Worm (Caenorhabditis elegans) whole organism, L3 larva: ENCODE measurements around the gene col-159.
A peak's percentile ranks its signal among the peaks of the same experiment; 100 is the strongest.

Experiments
- ZK546.5 ChIP-seq: sonication (generic microtip); optimal IDR thresholded peaks from 2 replicates; lab custom pipeline; 2017; ENCODE audit warnings: missing biosample characterization, missing genetic modification characterization
- aly-2 ChIP-seq: fragments of 150-350 bp; optimal IDR thresholded peaks from 2 replicates; lab custom pipeline; 2014; ENCODE audit warnings: missing biosample characterization, missing genetic modification characterization
- ceh-16 ChIP-seq: sonication (generic microtip); optimal IDR thresholded peaks from 2 replicates; lab custom pipeline; 2017; ENCODE audit warnings: missing biosample characterization, missing genetic modification characterization
- ceh-28 ChIP-seq: fragments of 150-350 bp; optimal IDR thresholded peaks from 2 replicates; lab custom pipeline; 2014; ENCODE audit warnings: missing biosample characterization, missing genetic modification reagents, missing genetic modification characterization
- ceh-82 ChIP-seq: fragments of 150-350 bp; optimal IDR thresholded peaks from 2 replicates; lab custom pipeline; 2014; ENCODE audit warnings: missing biosample characterization, missing genetic modification characterization
- daf-12 ChIP-seq: fragments of 150-350 bp; optimal IDR thresholded peaks from 2 replicates; lab custom pipeline; 2014; ENCODE audit warnings: missing biosample characterization, missing genetic modification reagents, missing genetic modification characterization
- elt-1 ChIP-seq: fragments of 150-350 bp; optimal IDR thresholded peaks from 2 replicates; lab custom pipeline; 2014; ENCODE audit warnings: missing biosample characterization, missing genetic modification characterization
- elt-2 ChIP-seq: sonication (generic microtip); optimal IDR thresholded peaks from 2 replicates; lab custom pipeline; 2016; ENCODE audit warnings: missing genetic modification reagents, mild to moderate bottlenecking, missing genetic modification characterization, missing compliant biosample characterization
- elt-3 ChIP-seq, 3 experiments: fragments of 150-350 bp in 1 of 3; sonication (generic microtip) in 2 of 3; optimal IDR thresholded peaks; 2 replicates in 2 of 3; 4 replicates in 1 of 3; lab custom pipeline; 2014 to 2017; ENCODE audit warnings: missing biosample characterization in 3 of 3, missing genetic modification characterization in 3 of 3
- eor-1 ChIP-seq, 2 experiments: fragments of 150-350 bp; optimal IDR thresholded peaks; 2 replicates each; lab custom pipeline; 2014 to 2018; ENCODE audit warnings: missing biosample characterization in 2 of 2, missing genetic modification characterization in 2 of 2
- fkh-10 ChIP-seq: sonication (generic microtip); optimal IDR thresholded peaks from 2 replicates; lab custom pipeline; 2017; ENCODE audit warnings: missing biosample characterization, missing genetic modification reagents, missing genetic modification characterization
- fos-1 ChIP-seq: fragments of 150-350 bp; optimal IDR thresholded peaks from 2 replicates; lab custom pipeline; 2014; ENCODE audit warnings: missing biosample characterization, missing genetic modification characterization
- hmg-11 ChIP-seq: sonication (generic microtip); optimal IDR thresholded peaks from 2 replicates; lab custom pipeline; 2016; ENCODE audit warnings: missing genetic modification characterization, missing compliant biosample characterization
- lin-15B ChIP-seq: fragments of 150-350 bp; optimal IDR thresholded peaks from 2 replicates; lab custom pipeline; 2014; ENCODE audit warnings: missing biosample characterization, missing genetic modification characterization
- lin-39 ChIP-seq: fragments of 150-350 bp; optimal IDR thresholded peaks from 2 replicates; lab custom pipeline; 2018; ENCODE audit warnings: missing biosample characterization, missing genetic modification reagents, missing genetic modification characterization
- mml-1 ChIP-seq: fragments of 150-350 bp; sonication (generic microtip); optimal IDR thresholded peaks from 3 replicates; lab custom pipeline; 2014; ENCODE audit warnings: missing biosample characterization, missing genetic modification characterization
- nfya-1 ChIP-seq: sonication (generic microtip); optimal IDR thresholded peaks from 2 replicates; lab custom pipeline; 2017; ENCODE audit warnings: missing genetic modification characterization, mild to moderate bottlenecking, missing compliant biosample characterization, antibody characterized with exemption, moderate library complexity; ENCODE audit not compliant: insufficient read depth
- nhr-11 ChIP-seq: fragments of 150-350 bp; optimal IDR thresholded peaks from 2 replicates; lab custom pipeline; 2014; ENCODE audit warnings: missing biosample characterization, missing genetic modification characterization
- nhr-23 ChIP-seq: fragments of 150-350 bp; optimal IDR thresholded peaks from 2 replicates; lab custom pipeline; 2014; ENCODE audit warnings: missing biosample characterization, missing genetic modification reagents, missing genetic modification characterization
- nhr-25 ChIP-seq: sonication (generic microtip); optimal IDR thresholded peaks from 2 replicates; lab custom pipeline; 2017; ENCODE audit warnings: missing biosample characterization, missing genetic modification characterization
- nhr-28 ChIP-seq: fragments of 150-350 bp; optimal IDR thresholded peaks from 2 replicates; lab custom pipeline; 2014; ENCODE audit warnings: missing biosample characterization, missing genetic modification characterization
- nhr-43 ChIP-seq: sonication (generic microtip); optimal IDR thresholded peaks from 2 replicates; lab custom pipeline; 2016; ENCODE audit warnings: mild to moderate bottlenecking, missing genetic modification characterization, missing compliant biosample characterization; ENCODE audit not compliant: poor library complexity, severe bottlenecking
- nhr-67 ChIP-seq: fragments of 150-350 bp; optimal IDR thresholded peaks from 2 replicates; lab custom pipeline; 2014; ENCODE audit warnings: missing biosample characterization, missing genetic modification characterization
- nhr-77 ChIP-seq: fragments of 150-350 bp; optimal IDR thresholded peaks from 2 replicates; lab custom pipeline; 2014; ENCODE audit warnings: missing biosample characterization, missing genetic modification characterization
- pha-4 ChIP-seq: fragments of 150-350 bp; optimal IDR thresholded peaks from 2 replicates; lab custom pipeline; 2014; ENCODE audit warnings: missing biosample characterization, missing genetic modification reagents, missing genetic modification characterization
- skn-1 ChIP-seq: fragments of 150-350 bp; optimal IDR thresholded peaks from 2 replicates; lab custom pipeline; 2014; ENCODE audit warnings: missing biosample characterization, missing genetic modification characterization
- snpc-4 ChIP-seq: fragments of 150-350 bp; optimal IDR thresholded peaks from 2 replicates; lab custom pipeline; 2014; ENCODE audit warnings: missing biosample characterization, missing genetic modification characterization
- tbx-2 ChIP-seq: sonication (generic microtip); optimal IDR thresholded peaks from 2 replicates; lab custom pipeline; 2016; ENCODE audit warnings: mild to moderate bottlenecking, missing genetic modification characterization, missing compliant biosample characterization
- unc-39 ChIP-seq: sonication (generic microtip); optimal IDR thresholded peaks from 4 replicates; lab custom pipeline; 2017; ENCODE audit warnings: missing biosample characterization, missing genetic modification characterization
- ztf-4 ChIP-seq: fragments of 150-350 bp; optimal IDR thresholded peaks from 2 replicates; lab custom pipeline; 2014; ENCODE audit warnings: missing biosample characterization, missing genetic modification characterization

col-159 gene

DNA sequence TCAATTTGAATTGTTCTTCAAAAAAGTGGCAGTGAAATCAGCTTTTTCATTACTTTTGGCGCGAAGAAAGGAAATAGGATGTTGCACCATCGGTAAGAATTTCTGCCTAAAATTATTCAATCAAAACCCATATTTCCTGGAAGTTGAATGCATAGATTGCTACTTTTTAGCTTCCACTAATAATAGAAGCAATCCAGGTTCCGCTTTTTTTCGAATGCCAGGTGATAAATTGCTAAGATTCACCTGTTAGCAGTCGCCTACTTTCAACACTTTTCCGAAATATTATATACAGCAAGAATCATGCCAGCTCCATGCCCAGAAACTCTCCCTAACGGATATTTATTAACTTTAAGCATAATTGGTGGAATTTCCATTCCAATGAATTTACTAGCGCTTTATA is 16.6 kb downstream of the col-159 start, which contains the start of gene sri-6:
TSS of gene sri-6 (plus strand) at position 301 of the 400 bp plus-strand sequence.
- TF ChIP-seq nhr-11 (tag; lab: Kevin White, UChicago) (no peak), unc-39 (tag; lab: Kevin White, UChicago) (no peak), ztf-4 (tag; lab: Kevin White, UChicago) (no peak), lin-15B (tag; lab: Kevin White, UChicago) (no peak), elt-2 (tag; lab: Kevin White, UChicago) (no peak), elt-1 (tag; lab: Kevin White, UChicago) (no peak), nfya-1 (tag; lab: Kevin White, UChicago) (no peak)

DNA sequence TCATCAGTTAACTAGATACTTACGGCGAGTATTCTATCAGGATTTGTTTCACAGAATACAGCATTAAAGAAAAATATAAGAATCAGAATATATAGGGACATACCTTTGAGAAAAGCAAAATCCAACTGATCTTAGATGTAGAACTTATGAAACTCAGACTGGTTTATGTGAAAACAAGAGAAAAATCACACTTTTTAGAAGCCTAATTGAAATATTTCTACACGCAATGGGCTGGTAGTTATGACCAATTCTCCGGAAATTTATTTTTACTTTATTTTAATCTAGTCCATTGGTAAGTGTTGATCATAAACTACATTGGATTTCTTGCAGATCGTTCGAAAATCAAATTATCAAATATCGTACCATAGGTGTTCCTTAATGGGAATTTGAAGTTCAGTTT is 17.8 kb downstream of the col-159 start, which contains the start of gene T09E8.4:
TSS of gene T09E8.4 (minus strand) at position 101 of the 400 bp plus-strand sequence.
- TF ChIP-seq ceh-16 (tag; lab: Kevin White, UChicago) = no peak
- no peak for TF ChIP-seq lin-15B (tag; lab: Kevin White, UChicago)
- TF ChIP-seq skn-1 (tag; lab: Kevin White, UChicago) = no peak
- no peak for TF ChIP-seq unc-39 (tag; lab: Kevin White, UChicago)
- TF ChIP-seq fos-1 (tag; lab: Kevin White, UChicago) = no peak
- no peak for TF ChIP-seq snpc-4 (tag; lab: Kevin White, UChicago)
- no peak for TF ChIP-seq nhr-23 (tag; lab: Kevin White, UChicago)
- no peak for TF ChIP-seq elt-3 (tag; optimal IDR thresholded peaks at IDR 0.05; lab: Kevin White, UChicago)

DNA sequence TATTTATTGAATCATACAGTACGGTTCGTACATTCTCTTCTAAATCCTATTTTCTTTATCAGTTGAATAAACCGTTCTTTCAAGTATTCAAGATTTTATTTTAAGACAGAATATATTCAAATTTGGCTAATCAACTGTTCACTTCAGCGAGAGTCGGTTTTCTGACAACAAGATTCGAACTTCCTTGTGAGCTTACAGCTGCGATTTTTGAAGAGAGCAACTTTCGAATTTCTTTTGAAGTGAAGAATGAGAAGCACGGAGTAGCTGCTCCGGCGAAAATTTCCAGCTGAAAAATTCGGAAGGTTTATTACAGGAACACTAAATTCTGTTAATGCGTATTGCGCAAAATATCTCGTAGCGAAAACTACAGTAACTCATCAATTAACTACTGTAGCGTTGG is 20.5 kb downstream of the col-159 start:
- no peak for TF ChIP-seq mml-1 (tag; lab: Kevin White, UChicago)
- TF ChIP-seq nhr-28 (tag; lab: Kevin White, UChicago) = no peak
- TF ChIP-seq elt-2 (tag; lab: Kevin White, UChicago) = no peak
- no peak for TF ChIP-seq ceh-16 (tag; lab: Kevin White, UChicago)
- no peak for TF ChIP-seq nhr-77 (tag; lab: Kevin White, UChicago)
- no peak for TF ChIP-seq hmg-11 (tag; lab: Kevin White, UChicago)
- no peak for TF ChIP-seq lin-15B (tag; lab: Kevin White, UChicago)
- no peak for TF ChIP-seq fkh-10
- no peak for TF ChIP-seq daf-12 (tag; lab: Kevin White, UChicago)
- no peak for TF ChIP-seq pha-4 (tag; lab: Kevin White, UChicago)
- TF ChIP-seq nhr-25 (tag; lab: Kevin White, UChicago) = no peak
- TF ChIP-seq eor-1 (tag; optimal IDR thresholded peaks at IDR 0.05; lab: Kevin White, UChicago) = no peak
- no peak for TF ChIP-seq snpc-4 (tag; lab: Kevin White, UChicago)
- TF ChIP-seq nhr-11 (tag; lab: Kevin White, UChicago) = no peak
- TF ChIP-seq, all 47 proteins: peak for 0

DNA sequence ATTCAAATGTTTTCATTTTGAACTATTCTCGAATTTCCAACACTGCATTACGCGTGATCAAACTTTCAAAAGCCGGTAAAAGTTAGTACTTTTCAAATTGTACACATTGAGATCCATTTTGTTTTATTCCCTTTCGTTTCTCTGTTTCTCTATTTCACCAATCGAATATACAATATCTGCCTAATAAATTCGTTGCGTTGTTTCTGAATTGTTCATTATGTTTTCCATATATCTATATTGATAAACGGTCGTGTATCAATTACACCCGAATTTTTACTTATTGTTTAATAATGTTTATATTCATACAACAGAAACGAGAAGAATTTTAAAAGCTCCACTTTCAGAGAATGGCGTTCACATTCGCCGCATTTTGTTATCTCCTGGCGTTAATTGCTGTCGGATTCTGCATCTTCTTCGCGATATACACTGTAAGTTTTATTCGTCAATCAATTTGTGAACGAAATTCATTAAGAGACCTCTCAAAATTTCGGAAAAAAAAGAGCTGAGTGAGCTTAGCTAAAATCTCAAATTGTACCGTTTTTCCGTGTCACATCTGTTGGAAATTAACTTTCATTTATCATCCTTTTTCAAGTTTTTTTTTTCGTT is 21.9 kb downstream of the col-159 start, which contains the start of gene cni-1:
TSS of gene cni-1 (plus strand) at position 345 of the 606 bp plus-strand sequence.
- TF ChIP-seq hmg-11 (tag; lab: Kevin White, UChicago) (no peak), lin-39 (tag; lab: Kevin White, UChicago) (no peak), tbx-2 (tag; lab: Kevin White, UChicago) (no peak), lin-15B (tag; lab: Kevin White, UChicago) (no peak), unc-39 (tag; lab: Kevin White, UChicago) (no peak), skn-1 (tag; lab: Kevin White, UChicago) (no peak), ztf-4 (tag; lab: Kevin White, UChicago) (no peak), daf-12 (tag; lab: Kevin White, UChicago) (no peak), elt-3 (tag; optimal IDR thresholded peaks at IDR 0.05; lab: Kevin White, UChicago) (no peak), aly-2 (tag; lab: Kevin White, UChicago) (no peak)

DNA sequence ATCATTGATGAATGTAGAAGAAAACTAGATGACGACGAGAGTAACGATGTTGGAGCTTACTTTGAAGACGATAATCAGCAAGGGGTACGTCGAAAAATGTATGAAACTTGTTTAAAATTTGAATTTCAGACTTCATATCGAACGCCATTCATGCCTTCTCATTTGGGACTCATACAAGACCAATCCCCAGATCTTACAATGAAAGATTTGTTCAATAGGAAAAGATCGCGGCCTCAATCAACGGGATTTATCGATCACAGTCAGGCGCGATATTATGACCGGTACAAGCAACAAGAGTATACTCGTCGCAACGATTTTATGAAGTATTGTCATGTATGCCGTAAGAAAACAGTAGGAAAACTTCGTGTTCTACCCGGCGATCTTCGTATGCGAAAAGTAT is 25.2 kb downstream of the col-159 start:
- no peak for TF ChIP-seq ZK546.5 (tag; lab: Kevin White, UChicago)

DNA sequence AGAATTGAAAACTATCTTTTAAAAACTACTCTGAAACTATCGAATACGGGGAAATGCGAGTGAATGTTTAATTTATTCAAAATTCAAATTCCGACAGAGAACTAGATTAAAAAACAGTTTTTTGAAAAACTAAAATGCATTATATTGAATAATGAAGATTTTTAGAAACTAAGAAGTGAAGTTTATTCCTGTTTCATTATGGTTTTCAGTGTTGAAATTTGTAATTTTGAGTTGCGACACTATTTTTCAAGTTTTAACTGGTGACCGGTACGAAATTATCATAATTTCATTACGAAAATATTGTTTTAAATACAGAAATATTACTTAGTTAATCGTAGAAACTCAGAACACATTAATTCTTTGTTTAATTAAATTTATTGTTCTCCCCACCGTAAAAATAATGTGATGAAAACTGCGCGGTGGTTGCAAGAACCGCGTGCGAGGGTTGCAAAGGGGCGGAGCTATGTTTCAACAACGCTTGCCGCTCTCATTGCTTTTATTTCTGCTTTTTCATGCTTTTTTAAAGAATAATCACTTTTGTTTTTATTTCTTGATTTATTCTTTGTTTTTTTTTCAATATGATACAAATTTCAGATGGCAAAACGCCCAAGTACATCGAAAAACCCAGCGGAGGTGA is 25.7 kb downstream of the col-159 start, which contains the start of gene him-17:
TSS of gene him-17 (plus strand) at position 595 of the 637 bp plus-strand sequence.
- no peak for TF ChIP-seq ceh-28 (tag; lab: Kevin White, UChicago)
- peak; percentile 69 for TF ChIP-seq aly-2 (tag; lab: Kevin White, UChicago)
- no peak for TF ChIP-seq ceh-82
- peak; percentile 4 for TF ChIP-seq nhr-67 (tag; lab: Kevin White, UChicago)
- peak; percentile 37 for TF ChIP-seq nhr-23 (tag; lab: Kevin White, UChicago)
- peak; percentile 82 for TF ChIP-seq hmg-11 (tag; lab: Kevin White, UChicago)
- peak; percentile 57 for TF ChIP-seq pha-4 (tag; lab: Kevin White, UChicago)
- peak; percentile 69 for TF ChIP-seq nhr-43 (tag; lab: Kevin White, UChicago)
- peak; percentile 55 for TF ChIP-seq snpc-4 (tag; lab: Kevin White, UChicago)
- TF ChIP-seq elt-2 (tag; lab: Kevin White, UChicago) = peak; percentile 34
